Fruit fly (Drosophila melanogaster) whole organism, wandering third instar larva: ENCODE measurements around the gene cno.

Source experiments
- Abd-B ChIP-seq: fragments of >200 bp; optimal IDR thresholded peaks from 2 replicates; lab custom pipeline; 2017; ENCODE audit warnings: missing biosample characterization, missing genetic modification characterization
- CG9705 ChIP-seq: fragments of 200-800 bp; sonication (Bioruptor generic); optimal IDR thresholded peaks from 2 replicates; lab custom pipeline; 2018; ENCODE audit warnings: missing biosample characterization, mild to moderate bottlenecking, missing genetic modification characterization
- Dfd ChIP-seq: fragments of >200 bp; optimal IDR thresholded peaks from 2 replicates; lab custom pipeline; 2017; ENCODE audit warnings: missing biosample characterization, missing genetic modification characterization
- Hr78 ChIP-seq: fragments of >200 bp; optimal IDR thresholded peaks from 2 replicates; lab custom pipeline; 2017; ENCODE audit warnings: missing biosample characterization, missing genetic modification characterization
- OdsH ChIP-seq: fragments of 200-800 bp; sonication (Bioruptor generic); optimal IDR thresholded peaks from 2 replicates; lab custom pipeline; 2016; ENCODE audit warnings: missing biosample characterization, mild to moderate bottlenecking, missing genetic modification characterization
- dsf ChIP-seq: sonication (Bioruptor generic); optimal IDR thresholded peaks from 2 replicates; lab custom pipeline; 2016; ENCODE audit warnings: missing biosample characterization, missing genetic modification characterization, borderline replicate concordance
- ey ChIP-seq: fragments of 200-800 bp; sonication (Bioruptor generic); optimal IDR thresholded peaks from 2 replicates; lab custom pipeline; 2016; ENCODE audit warnings: missing biosample characterization, missing genetic modification characterization
- h ChIP-seq: fragments of 200-800 bp; sonication (Bioruptor generic); optimal IDR thresholded peaks from 3 replicates; lab custom pipeline; 2016; ENCODE audit warnings: missing biosample characterization, mild to moderate bottlenecking, missing genetic modification characterization
- psq ChIP-seq: fragments of 200-800 bp; sonication (Bioruptor generic); optimal IDR thresholded peaks from 3 replicates; lab custom pipeline; 2017; ENCODE audit warnings: missing biosample characterization, mild to moderate bottlenecking, missing genetic modification characterization, moderate library complexity
- rgr ChIP-seq: fragments of 200-800 bp; sonication (Bioruptor generic); optimal IDR thresholded peaks from 3 replicates; lab custom pipeline; 2016; ENCODE audit warnings: missing biosample characterization, mild to moderate bottlenecking, missing genetic modification characterization

dm6 chr3R:5264251-5265098, 47.2 kb upstream of the cno start:
- TF ChIP-seq dsf (GFP tag; lab: Kevin White, UChicago) (no peak), Hr78 (GFP tag; lab: Kevin White, UChicago) (no peak), ey (GFP tag; lab: Kevin White, UChicago) (peak; percentile 55), Dfd (no peak), h (GFP tag; lab: Kevin White, UChicago) (peak; percentile 44), Abd-B (no peak), CG9705 (no peak), OdsH (GFP tag; lab: Kevin White, UChicago) (peak; percentile 15), rgr (GFP tag; lab: Kevin White, UChicago) (no peak), psq (GFP tag; lab: Kevin White, UChicago) (no peak)
